Worm (Caenorhabditis elegans) whole organism, mixed stage, embryonic: ENCODE results near the gene bath-31.

Source experiments
- M03D4.4 ChIP-seq: sonication (generic microtip); optimal IDR thresholded peaks from 2 replicates; lab custom pipeline; 2017; ENCODE audit warnings: mild to moderate bottlenecking, missing genetic modification characterization, missing compliant biosample characterization
- bed-3 ChIP-seq: fragments of 200-800 bp; sonication (Bioruptor generic); optimal IDR thresholded peaks from 3 replicates; lab custom pipeline; 2018; ENCODE audit warnings: mild to moderate bottlenecking, missing genetic modification characterization, moderate library complexity, missing compliant biosample characterization
- ceh-39 ChIP-seq: fragments of 150-350 bp; optimal IDR thresholded peaks from 2 replicates; lab custom pipeline; 2014; ENCODE audit warnings: missing biosample characterization, missing genetic modification characterization
- ceh-83 ChIP-seq: fragments of 200-800 bp; sonication (Bioruptor generic); optimal IDR thresholded peaks from 2 replicates; lab custom pipeline; 2018; ENCODE audit warnings: mild to moderate bottlenecking, missing genetic modification characterization, missing compliant biosample characterization
- cnd-1 ChIP-seq: fragments of 200-800 bp; sonication (Bioruptor generic); optimal IDR thresholded peaks from 2 replicates; lab custom pipeline; 2018; ENCODE audit warnings: mild to moderate bottlenecking, missing genetic modification characterization, missing compliant biosample characterization
- drap-1 ChIP-seq: fragments of 200-800 bp; sonication (Bioruptor generic); optimal IDR thresholded peaks from 3 replicates; lab custom pipeline; 2018; ENCODE audit warnings: mild to moderate bottlenecking, missing genetic modification characterization, missing compliant biosample characterization
- elt-1 ChIP-seq: sonication (generic microtip); optimal IDR thresholded peaks from 2 replicates; lab custom pipeline; 2017; ENCODE audit warnings: missing genetic modification characterization, mild to moderate bottlenecking, missing compliant biosample characterization, antibody characterized with exemption, moderate library complexity, borderline replicate concordance; ENCODE audit not compliant: insufficient read depth
- elt-3 ChIP-seq: fragments of 150-350 bp; optimal IDR thresholded peaks from 2 replicates; lab custom pipeline; 2014; ENCODE audit warnings: missing biosample characterization, missing genetic modification characterization
- flh-1 ChIP-seq: fragments of 200-800 bp; sonication (Bioruptor generic); optimal IDR thresholded peaks from 2 replicates; lab custom pipeline; 2018; ENCODE audit warnings: mild to moderate bottlenecking, missing genetic modification characterization, moderate library complexity, missing compliant biosample characterization
- ham-2 ChIP-seq: fragments of 200-800 bp; sonication (Bioruptor generic); optimal IDR thresholded peaks from 2 replicates; lab custom pipeline; 2018; ENCODE audit warnings: mild to moderate bottlenecking, missing genetic modification characterization, missing compliant biosample characterization
- hlh-1 ChIP-seq: fragments of 150-350 bp; optimal IDR thresholded peaks from 2 replicates; lab custom pipeline; 2014; ENCODE audit warnings: missing biosample characterization, missing genetic modification reagents, missing genetic modification characterization
- lin-13 ChIP-seq: fragments of 150-350 bp; optimal IDR thresholded peaks from 2 replicates; lab custom pipeline; 2014; ENCODE audit warnings: missing biosample characterization, missing genetic modification characterization
- lin-32 ChIP-seq: fragments of 200-800 bp; sonication (Bioruptor generic); optimal IDR thresholded peaks from 2 replicates; lab custom pipeline; 2018; ENCODE audit warnings: mild to moderate bottlenecking, missing genetic modification characterization, missing compliant biosample characterization
- lsy-2 ChIP-seq: fragments of 150-350 bp; optimal IDR thresholded peaks from 2 replicates; lab custom pipeline; 2014; ENCODE audit warnings: missing biosample characterization, missing genetic modification characterization
- mab-5 ChIP-seq: fragments of 150-350 bp; optimal IDR thresholded peaks from 2 replicates; lab custom pipeline; 2014; ENCODE audit warnings: missing biosample characterization, missing genetic modification characterization
- mep-1 ChIP-seq: fragments of 150-350 bp; optimal IDR thresholded peaks from 2 replicates; lab custom pipeline; 2017; ENCODE audit warnings: missing biosample characterization, missing genetic modification reagents, missing genetic modification characterization, inconsistent platforms
- nhr-12 ChIP-seq: fragments of 150-350 bp; optimal IDR thresholded peaks from 2 replicates; lab custom pipeline; 2014; ENCODE audit warnings: missing biosample characterization, missing genetic modification characterization
- nhr-2 ChIP-seq: fragments of 150-350 bp; optimal IDR thresholded peaks from 2 replicates; lab custom pipeline; 2014; ENCODE audit warnings: missing biosample characterization, missing genetic modification characterization
- nhr-237 ChIP-seq: fragments of 150-350 bp; optimal IDR thresholded peaks from 2 replicates; lab custom pipeline; 2014; ENCODE audit warnings: missing biosample characterization, missing genetic modification characterization
- nhr-28 ChIP-seq: fragments of 150-350 bp; optimal IDR thresholded peaks from 2 replicates; lab custom pipeline; 2014; ENCODE audit warnings: missing biosample characterization, missing genetic modification characterization
- nhr-76 ChIP-seq: sonication (generic microtip); optimal IDR thresholded peaks from 2 replicates; lab custom pipeline; 2017; ENCODE audit warnings: missing biosample characterization, missing genetic modification characterization
- pha-4 ChIP-seq: fragments of 150-350 bp; optimal IDR thresholded peaks from 2 replicates; lab custom pipeline; 2018; ENCODE audit warnings: missing biosample characterization, missing genetic modification reagents, missing genetic modification characterization
- sem-2 ChIP-seq: fragments of 200-800 bp; sonication (Bioruptor generic); optimal IDR thresholded peaks from 2 replicates; lab custom pipeline; 2018; ENCODE audit warnings: mild to moderate bottlenecking, missing genetic modification characterization, missing compliant biosample characterization
- snpc-4 ChIP-seq: fragments of 150-350 bp; optimal IDR thresholded peaks from 2 replicates; lab custom pipeline; 2014; ENCODE audit warnings: missing biosample characterization, missing genetic modification characterization
- sptf-1 ChIP-seq: sonication (generic microtip); optimal IDR thresholded peaks from 2 replicates; lab custom pipeline; 2017; ENCODE audit warnings: mild to moderate bottlenecking, missing genetic modification characterization, moderate library complexity, missing compliant biosample characterization
- tbx-8 ChIP-seq: fragments of 200-800 bp; sonication (Bioruptor generic); optimal IDR thresholded peaks from 2 replicates; lab custom pipeline; 2018; ENCODE audit warnings: mild to moderate bottlenecking, missing genetic modification characterization, moderate library complexity, missing compliant biosample characterization
- unc-120 ChIP-seq: sonication (generic microtip); optimal IDR thresholded peaks from 2 replicates; lab custom pipeline; 2017; ENCODE audit warnings: missing genetic modification characterization, missing compliant biosample characterization; ENCODE audit not compliant: poor library complexity, severe bottlenecking
- unc-62 ChIP-seq: fragments of 150-350 bp; optimal IDR thresholded peaks from 2 replicates; lab custom pipeline; 2014; ENCODE audit warnings: missing biosample characterization, missing genetic modification reagents, missing genetic modification characterization
- zip-8 ChIP-seq: fragments of 150-350 bp; optimal IDR thresholded peaks from 2 replicates; lab custom pipeline; 2014; ENCODE audit warnings: missing biosample characterization, missing genetic modification characterization

bath-31 gene

ce11 chrII:3699591-3699990 is 32.2 kb upstream of the bath-31 start, which contains the start of gene srx-104:
TSS of gene srx-104 (minus strand) at chrII:3699691.
- TF ChIP-seq bed-3 (GFP tag; lab: Kevin White, UChicago) (no peak), sptf-1 (no peak), unc-120 (no peak), ham-2 (GFP tag; lab: Kevin White, UChicago) (no peak), lin-13 (no peak), unc-62 (GFP tag; lab: Kevin White, UChicago) (no peak), M03D4.4 (tag; lab: Kevin White, UChicago) (no peak), mab-5 (tag; lab: Kevin White, UChicago) (no peak), elt-1 (tag; lab: Kevin White, UChicago) (no peak), elt-3 (no peak)

- TF ChIP-seq mep-1 (tag; lab: Kevin White, UChicago), result no peak
- no peak for TF ChIP-seq tbx-8 (GFP tag; lab: Kevin White, UChicago)
- no peak for TF ChIP-seq snpc-4 (tag; lab: Kevin White, UChicago)
- TF ChIP-seq bed-3 (GFP tag; lab: Kevin White, UChicago), result no peak
- no peak for TF ChIP-seq nhr-2
These were observed 30.5 kb upstream of the bath-31 start, which contains the start of gene srx-105 for ce11 chrII:3701305-3701704. TSS of gene srx-105 (minus strand) at chrII:3701405.

- TF ChIP-seq zip-8, result no peak
- no peak for TF ChIP-seq unc-62 (GFP tag; lab: Kevin White, UChicago)
- no peak for TF ChIP-seq lin-13
- no peak for TF ChIP-seq mab-5 (tag; lab: Kevin White, UChicago)
- TF ChIP-seq lin-32 (GFP tag; lab: Kevin White, UChicago), result no peak
- no peak for TF ChIP-seq nhr-28
- TF ChIP-seq elt-1 (tag; lab: Kevin White, UChicago), result no peak
- no peak for TF ChIP-seq tbx-8 (GFP tag; lab: Kevin White, UChicago)
- TF ChIP-seq flh-1 (GFP tag; lab: Kevin White, UChicago), result no peak
- no peak for TF ChIP-seq drap-1
- no peak for TF ChIP-seq cnd-1 (tag; lab: Kevin White, UChicago)
These were observed 26.5 kb upstream of the bath-31 start, which contains the start of gene srx-108 for ce11 chrII:3705320-3705719. TSS of gene srx-108 (plus strand) at chrII:3705620.

ce11 chrII:3709255-3709654 is 22.5 kb upstream of the bath-31 start, which contains the start of gene srx-110:
TSS of gene srx-110 (plus strand) at chrII:3709555.
- TF ChIP-seq drap-1, result no peak
- no peak for TF ChIP-seq sem-2 (GFP tag; lab: Kevin White, UChicago)
- TF ChIP-seq elt-3, result no peak
- TF ChIP-seq bed-3 (GFP tag; lab: Kevin White, UChicago), result no peak
- no peak for TF ChIP-seq flh-1 (GFP tag; lab: Kevin White, UChicago)
- TF ChIP-seq nhr-237 (tag; lab: Kevin White, UChicago), result no peak
- TF ChIP-seq elt-1 (tag; lab: Kevin White, UChicago), result no peak
- TF ChIP-seq ceh-83 (GFP tag; lab: Kevin White, UChicago), result no peak
- TF ChIP-seq cnd-1 (tag; lab: Kevin White, UChicago), result no peak
- TF ChIP-seq nhr-76, result no peak
- no peak for TF ChIP-seq lin-32 (GFP tag; lab: Kevin White, UChicago)
- no peak for TF ChIP-seq ceh-39 (tag; lab: Kevin White, UChicago)
- no peak for TF ChIP-seq mab-5 (tag; lab: Kevin White, UChicago)
- TF ChIP-seq sptf-1, result no peak
- no peak for TF ChIP-seq pha-4
- no peak for TF ChIP-seq hlh-1 (tag; lab: Kevin White, UChicago)
- TF ChIP-seq ham-2 (GFP tag; lab: Kevin White, UChicago), result no peak

- no peak for TF ChIP-seq sptf-1
- no peak for TF ChIP-seq hlh-1 (tag; lab: Kevin White, UChicago)
- no peak for TF ChIP-seq zip-8
- no peak for TF ChIP-seq mep-1 (tag; lab: Kevin White, UChicago)
- no peak for TF ChIP-seq snpc-4 (tag; lab: Kevin White, UChicago)
- TF ChIP-seq lsy-2 (tag; lab: Kevin White, UChicago), result no peak
- TF ChIP-seq nhr-28, result no peak
- TF ChIP-seq drap-1, result no peak
- no peak for TF ChIP-seq pha-4
- no peak for TF ChIP-seq ceh-39 (tag; lab: Kevin White, UChicago)
- no peak for TF ChIP-seq unc-62 (GFP tag; lab: Kevin White, UChicago)
- no peak for TF ChIP-seq elt-3
- no peak for TF ChIP-seq nhr-12 (tag; lab: Kevin White, UChicago)
- TF ChIP-seq, all 35 proteins: peak for 0
These were observed 20.7 kb upstream of the bath-31 start, which contains the start of gene fbxc-53 for ce11 chrII:3711047-3711446. TSS of gene fbxc-53 (plus strand) at chrII:3711291.
